Fruit fly (Drosophila melanogaster): Measurements from ENCODE around the gene RabGGTb.

RabGGTb gene

DNA sequence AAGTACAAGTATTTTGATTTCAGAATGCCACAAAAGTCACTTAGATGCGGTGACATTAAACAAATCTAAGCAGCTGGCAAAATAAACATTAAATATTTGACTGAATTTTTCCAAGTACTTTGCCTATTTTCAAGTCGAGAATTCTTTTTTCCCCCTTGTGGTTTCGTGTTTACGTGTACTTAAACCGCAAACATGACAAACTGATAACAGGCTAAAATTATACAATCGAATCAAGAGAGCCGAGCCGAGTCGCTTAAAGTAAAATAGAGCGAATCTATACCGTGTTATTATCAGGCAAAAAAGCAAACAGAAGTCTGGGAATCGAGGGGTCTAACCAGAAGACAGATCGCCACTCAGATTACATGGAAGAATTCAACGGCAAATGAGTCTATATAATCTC is 27.2 kb downstream of the RabGGTb start (continued):
- TF ChIP-seq Meics (GFP tag; optimal IDR thresholded peaks at IDR 0.05) (no peak), CG14050 (GFP tag; IDR thresholded peaks at IDR 0.05) (no peak), ftz-f1 (GFP tag; optimal IDR thresholded peaks at IDR 0.05) (no peak), CG10321 (GFP tag; IDR thresholded peaks at IDR 0.05) (no peak), danr (GFP tag; IDR thresholded peaks at IDR 0.05) (no peak), rib (GFP tag; IDR thresholded peaks at IDR 0.05) (no peak), CG4424 (GFP tag; optimal IDR thresholded peaks at IDR 0.05) (no peak), CG10654 (GFP tag; optimal IDR thresholded peaks at IDR 0.05) (no peak), Trl (optimal IDR thresholded peaks at IDR 0.05) (no peak), Trl (GFP tag; optimal IDR thresholded peaks at IDR 0.05) (peak; percentile 35), slbo (GFP tag; IDR thresholded peaks at IDR 0.05) (no peak), mirr (GFP tag; optimal IDR thresholded peaks at IDR 0.05) (peak; percentile 7), Hr51 (GFP tag; optimal IDR thresholded peaks at IDR 0.05) (no peak), ac (GFP tag; optimal IDR thresholded peaks at IDR 0.05) (peak; percentile 10), E2f1 (GFP tag; IDR thresholded peaks at IDR 0.05) (no peak), PHDP (tag; optimal IDR thresholded peaks at IDR 0.05) (peak; percentile 4), GATAe (GFP tag; conservative IDR thresholded peaks at IDR 0.05) (no peak), CG10979 (tag; optimal IDR thresholded peaks at IDR 0.05) (no peak), MBD-R2 (GFP tag; IDR thresholded peaks at IDR 0.05) (no peak), nmo (GFP tag; optimal IDR thresholded peaks at IDR 0.05) (no peak), Asciz (GFP tag; optimal IDR thresholded peaks at IDR 0.05) (peak; percentile 54), Tbp (GFP tag; optimal IDR thresholded peaks at IDR 0.05) (no peak), CG7987 (GFP tag; optimal IDR thresholded peaks at IDR 0.05) (peak; percentile 35), lab (GFP tag; optimal IDR thresholded peaks at IDR 0.05) (peak; percentile 52), CG30020 (tag; optimal IDR thresholded peaks at IDR 0.05) (no peak), CG6854 (GFP tag; optimal IDR thresholded peaks at IDR 0.05) (no peak), CG30431 (GFP tag; optimal IDR thresholded peaks at IDR 0.05) (no peak), CG1233 (GFP tag; optimal IDR thresholded peaks at IDR 0.05) (peak; percentile 2), CG15696 (tag; optimal IDR thresholded peaks at IDR 0.05) (peak; percentile 22), gsb (GFP tag; IDR thresholded peaks at IDR 0.05) (no peak), dpn (GFP tag; optimal IDR thresholded peaks at IDR 0.05) (no peak), Atf3 (GFP tag; optimal IDR thresholded peaks at IDR 0.05) (no peak), Aef1 (GFP tag; IDR thresholded peaks at IDR 0.05) (no peak), sr (GFP tag; IDR thresholded peaks at IDR 0.05) (no peak), CkIIα-i1 (GFP tag; IDR thresholded peaks at IDR 0.05) (no peak), nau (GFP tag; optimal IDR thresholded peaks at IDR 0.05) (peak; percentile 65), CG4820 (GFP tag; optimal IDR thresholded peaks at IDR 0.05) (no peak), lilli (GFP tag; optimal IDR thresholded peaks at IDR 0.05) (no peak), bcd (GFP tag; optimal IDR thresholded peaks at IDR 0.05) (no peak), Rfx (GFP tag; IDR thresholded peaks at IDR 0.05) (no peak; the same call in 1 of the 2 replicates), Hey (tag; optimal IDR thresholded peaks at IDR 0.05) (no peak), CG15479 (GFP tag; optimal IDR thresholded peaks at IDR 0.05) (no peak), Gsc (GFP tag; IDR thresholded peaks at IDR 0.05) (no peak), Nf-YB (GFP tag; optimal IDR thresholded peaks at IDR 0.05) (no peak), CG15269 (tag; optimal IDR thresholded peaks at IDR 0.05) (no peak), Rx (GFP tag; IDR thresholded peaks at IDR 0.05) (no peak), cad (GFP tag; optimal IDR thresholded peaks at IDR 0.05) (no peak), gcm (GFP tag; optimal IDR thresholded peaks at IDR 0.05) (no peak), CG7556 (GFP tag; optimal IDR thresholded peaks at IDR 0.05) (no peak), so (GFP tag; IDR thresholded peaks at IDR 0.05) (no peak), exex (tag; optimal IDR thresholded peaks at IDR 0.05) (peak; percentile 50), Stat92E (GFP tag; optimal IDR thresholded peaks at IDR 0.05) (no peak), CG14441 (GFP tag; IDR thresholded peaks at IDR 0.05) (no peak)

Data from whole organism, embryonic.